Worm (Caenorhabditis elegans): Measurements from ENCODE around the gene dnj-25.

Gene dnj-25

ce11 chrV:20682309-20682708 is 61.8 kb downstream of the dnj-25 start:
- TF ChIP-seq him-1 (tag; optimal IDR thresholded peaks at IDR 0.05) (no peak), dao-5 (tag; optimal IDR thresholded peaks at IDR 0.05) (no peak), W03F9.2 (tag; optimal IDR thresholded peaks at IDR 0.05) (no peak)

- no peak for TF ChIP-seq him-1 (tag; optimal IDR thresholded peaks at IDR 0.05)
Measured at ce11 chrV:20681824-20682223, 62.3 kb downstream of the dnj-25 start.

- TF ChIP-seq him-1 (tag; optimal IDR thresholded peaks at IDR 0.05) (no peak), dao-5 (tag; optimal IDR thresholded peaks at IDR 0.05) (no peak), W03F9.2 (tag; optimal IDR thresholded peaks at IDR 0.05) (no peak)
Measured at ce11 chrV:20681120-20681519, 63.0 kb downstream of the dnj-25 start, which contains the start of gene srsx-35. srsx-35 (plus strand) TSS chrV:20681420.

- TF ChIP-seq W03F9.2 (tag; optimal IDR thresholded peaks at IDR 0.05), result no peak
Measured at ce11 chrV:20680189-20680588, 64.0 kb downstream of the dnj-25 start.

Measured in whole organism, L4/young adult.